Worm (Caenorhabditis elegans): Measurements from ENCODE around the gene sel-2.

DNA sequence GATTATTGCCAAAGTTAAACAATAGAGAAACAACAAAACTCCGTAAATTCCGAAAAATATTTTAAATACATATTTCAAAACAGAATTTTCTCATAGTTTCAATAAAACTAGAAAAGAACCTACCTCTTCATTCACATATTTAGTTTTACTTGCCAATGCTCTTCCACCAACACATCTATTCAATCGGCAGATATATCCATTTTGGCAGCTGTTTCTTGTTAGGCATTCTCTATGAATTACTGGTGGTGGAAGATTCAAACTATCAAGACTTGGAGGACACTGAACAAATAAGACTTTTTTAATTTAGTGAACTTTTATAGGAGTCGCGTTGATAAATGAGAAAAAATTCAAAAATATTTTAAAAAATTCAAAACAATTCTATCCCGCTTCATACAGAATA, 35.2 kb upstream of the sel-2 start:
- TF ChIP-seq dmd-9 (GFP tag; IDR thresholded peaks at IDR 0.05) (no peak), snpc-4 (tag; optimal IDR thresholded peaks at IDR 0.05) (no peak), unc-39 (tag; optimal IDR thresholded peaks at IDR 0.05) (no peak), egl-27 (tag; optimal IDR thresholded peaks at IDR 0.05) (no peak), lin-38 (GFP tag; IDR thresholded peaks at IDR 0.05) (no peak), daf-19 (GFP tag; conservative IDR thresholded peaks at IDR 0.05) (no peak), daf-16 (GFP tag; optimal IDR thresholded peaks at IDR 0.05) (no peak), daf-16 (tag; optimal IDR thresholded peaks at IDR 0.05) (no peak), madf-9 (GFP tag; conservative IDR thresholded peaks at IDR 0.05) (no peak)
